Worm (Caenorhabditis elegans): ENCODE data around the gene nas-33.

ce11 chrX:6410177-6410765, 44.8 kb downstream of the nas-33 start, which contains the start of gene mup-2:
- TF ChIP-seq W03F9.2 (tag; optimal IDR thresholded peaks at IDR 0.05) (no peak), him-1 (tag; optimal IDR thresholded peaks at IDR 0.05) (no peak)
